Worm (Caenorhabditis elegans) whole organism, late embryonic: ENCODE results near the gene swt-3.

Source experiments
- C08G9.2 ChIP-seq: sonication (generic microtip); optimal IDR thresholded peaks from 2 replicates; lab custom pipeline; 2016; ENCODE audit warnings: mild to moderate bottlenecking, missing genetic modification characterization, moderate library complexity, missing compliant biosample characterization
- C38D4.7 ChIP-seq: fragments of 200-800 bp; sonication (Bioruptor generic); optimal IDR thresholded peaks from 2 replicates; lab custom pipeline; 2018; ENCODE audit warnings: mild to moderate bottlenecking, missing genetic modification characterization, moderate library complexity, missing compliant biosample characterization
- F13H6.1 ChIP-seq: sonication (generic microtip); optimal IDR thresholded peaks from 2 replicates; lab custom pipeline; 2016; ENCODE audit warnings: missing genetic modification characterization, missing compliant biosample characterization
- K02D7.2 ChIP-seq: sonication (generic microtip); optimal IDR thresholded peaks from 2 replicates; lab custom pipeline; 2017; ENCODE audit warnings: mild to moderate bottlenecking, missing genetic modification characterization, missing compliant biosample characterization
- T23F11.4 ChIP-seq: fragments of 200-800 bp; sonication (Bioruptor generic); optimal IDR thresholded peaks from 2 replicates; lab custom pipeline; 2018; ENCODE audit warnings: mild to moderate bottlenecking, missing genetic modification characterization, missing compliant biosample characterization
- ceh-22 ChIP-seq: sonication (generic microtip); optimal IDR thresholded peaks from 2 replicates; lab custom pipeline; 2017; ENCODE audit warnings: missing biosample characterization, missing genetic modification characterization
- ceh-34 ChIP-seq: sonication (generic microtip); optimal IDR thresholded peaks from 2 replicates; lab custom pipeline; 2016; ENCODE audit warnings: mild to moderate bottlenecking, missing genetic modification characterization, missing compliant biosample characterization
- ceh-45 ChIP-seq: fragments of 200-800 bp; sonication (Bioruptor generic); IDR thresholded peaks from 2 replicates; pipeline ENCODE4 v1.3.6; 2022; ENCODE audit warnings: missing genetic modification reagents, missing genetic modification characterization, missing compliant biosample characterization
- ceh-48 ChIP-seq: sonication (generic microtip); optimal IDR thresholded peaks from 2 replicates; lab custom pipeline; 2016; ENCODE audit warnings: missing genetic modification characterization, inconsistent platforms, missing compliant biosample characterization
- ceh-6 ChIP-seq: fragments of 200-800 bp; sonication (Bioruptor generic); optimal IDR thresholded peaks from 2 replicates; lab custom pipeline; 2018; ENCODE audit warnings: mild to moderate bottlenecking, missing genetic modification characterization, missing compliant biosample characterization
- ceh-9 ChIP-seq: sonication (generic microtip); optimal IDR thresholded peaks from 2 replicates; lab custom pipeline; 2016; ENCODE audit warnings: mild to moderate bottlenecking, missing genetic modification characterization, inconsistent platforms, missing compliant biosample characterization
- dve-1 ChIP-seq: sonication (generic microtip); optimal IDR thresholded peaks from 2 replicates; lab custom pipeline; 2017; ENCODE audit warnings: antibody characterized with exemption, mild to moderate bottlenecking, missing genetic modification characterization, missing compliant biosample characterization
- elt-2 ChIP-seq: sonication (generic microtip); optimal IDR thresholded peaks from 2 replicates; lab custom pipeline; 2016; ENCODE audit warnings: missing genetic modification reagents, missing genetic modification characterization, missing compliant biosample characterization
- ets-4 ChIP-seq: sonication (generic microtip); optimal IDR thresholded peaks from 2 replicates; lab custom pipeline; 2016; ENCODE audit warnings: missing genetic modification characterization, missing compliant biosample characterization
- eyg-1 ChIP-seq: sonication (generic microtip); optimal IDR thresholded peaks from 2 replicates; lab custom pipeline; 2016; ENCODE audit warnings: missing genotype, missing genetic modification characterization, missing compliant biosample characterization
- fax-1 ChIP-seq: sonication (generic microtip); optimal IDR thresholded peaks from 2 replicates; lab custom pipeline; 2016; ENCODE audit warnings: missing genotype, missing genetic modification characterization, missing compliant biosample characterization
- gmeb-2 ChIP-seq: sonication (generic microtip); optimal IDR thresholded peaks from 2 replicates; lab custom pipeline; 2016; ENCODE audit warnings: missing genetic modification characterization, inconsistent platforms, missing compliant biosample characterization
- hlh-13 ChIP-seq: fragments of 200-800 bp; sonication (Bioruptor generic); optimal IDR thresholded peaks from 2 replicates; lab custom pipeline; 2018; ENCODE audit warnings: mild to moderate bottlenecking, missing genetic modification characterization, missing compliant biosample characterization
- hlh-8 ChIP-seq: sonication (generic microtip); optimal IDR thresholded peaks from 2 replicates; lab custom pipeline; 2016; ENCODE audit warnings: missing genotype, missing genetic modification characterization, missing compliant biosample characterization
- lim-6 ChIP-seq: sonication (generic microtip); optimal IDR thresholded peaks from 2 replicates; lab custom pipeline; 2016; ENCODE audit warnings: missing genetic modification characterization, missing compliant biosample characterization
- lin-11 ChIP-seq: fragments of 200-800 bp; sonication (Bioruptor generic); optimal IDR thresholded peaks from 2 replicates; lab custom pipeline; 2018; ENCODE audit warnings: mild to moderate bottlenecking, missing genetic modification characterization, missing compliant biosample characterization
- mec-3 ChIP-seq: sonication (generic microtip); optimal IDR thresholded peaks from 2 replicates; lab custom pipeline; 2016; ENCODE audit warnings: borderline replicate concordance, missing genetic modification characterization, missing compliant biosample characterization
- nfya-1 ChIP-seq: sonication (generic microtip); optimal IDR thresholded peaks from 2 replicates; lab custom pipeline; 2017; ENCODE audit warnings: missing genetic modification characterization, mild to moderate bottlenecking, missing compliant biosample characterization, antibody characterized with exemption, moderate library complexity
- odd-2 ChIP-seq: sonication (generic microtip); optimal IDR thresholded peaks from 2 replicates; lab custom pipeline; 2017; ENCODE audit warnings: antibody characterized with exemption, mild to moderate bottlenecking, missing genetic modification characterization, missing compliant biosample characterization
- pag-3 ChIP-seq: sonication (generic microtip); optimal IDR thresholded peaks from 2 replicates; lab custom pipeline; 2016; ENCODE audit warnings: missing compliant biosample characterization, missing genetic modification characterization, borderline replicate concordance
- pat-9 ChIP-seq: fragments of 200-800 bp; sonication (Bioruptor generic); optimal IDR thresholded peaks from 2 replicates; lab custom pipeline; 2018; ENCODE audit warnings: mild to moderate bottlenecking, missing genetic modification characterization, moderate library complexity, missing compliant biosample characterization
- pax-1 ChIP-seq: fragments of 150-350 bp; optimal IDR thresholded peaks from 2 replicates; lab custom pipeline; 2014; ENCODE audit warnings: missing biosample characterization, missing genetic modification characterization
- pha-4 ChIP-seq: fragments of 150-350 bp; optimal IDR thresholded peaks from 2 replicates; lab custom pipeline; 2018; ENCODE audit warnings: missing biosample characterization, missing genetic modification reagents, missing genetic modification characterization
- ref-2 ChIP-seq: sonication (generic microtip); optimal IDR thresholded peaks from 2 replicates; lab custom pipeline; 2016; ENCODE audit warnings: missing genetic modification characterization, missing compliant biosample characterization
- sdc-2 ChIP-seq: sonication (generic microtip); optimal IDR thresholded peaks from 2 replicates; lab custom pipeline; 2016; ENCODE audit warnings: missing genotype, missing genetic modification characterization, missing compliant biosample characterization
- sox-4 ChIP-seq: sonication (generic microtip); optimal IDR thresholded peaks from 2 replicates; lab custom pipeline; 2017; ENCODE audit warnings: mild to moderate bottlenecking, missing genetic modification characterization, inconsistent platforms, missing compliant biosample characterization
- tbx-2 ChIP-seq: sonication (generic microtip); optimal IDR thresholded peaks from 2 replicates; lab custom pipeline; 2016; ENCODE audit warnings: missing genetic modification characterization, missing compliant biosample characterization
- ttx-3 ChIP-seq: sonication (generic microtip); optimal IDR thresholded peaks from 2 replicates; lab custom pipeline; 2016; ENCODE audit warnings: missing genetic modification reagents, missing genetic modification characterization, missing compliant biosample characterization
- unc-3 ChIP-seq, 2 experiments: fragments of 200-800 bp in 1 of 2; sonication (Bioruptor generic) in 1 of 2; sonication (generic microtip) in 1 of 2; conservative IDR thresholded peaks in 1 of 2; optimal IDR thresholded peaks in 1 of 2; 2 replicates each; pipeline versions ENCODE4 v1.3.6 to Lab custom; 2016 to 2022; ENCODE audit warnings: missing compliant biosample characterization in 2 of 2, missing genetic modification characterization in 2 of 2, missing genetic modification reagents in 1 of 2
- zip-5 ChIP-seq: sonication (generic microtip); optimal IDR thresholded peaks from 2 replicates; lab custom pipeline; 2016; ENCODE audit warnings: missing genetic modification characterization, missing compliant biosample characterization

The swt-3 gene

DNA sequence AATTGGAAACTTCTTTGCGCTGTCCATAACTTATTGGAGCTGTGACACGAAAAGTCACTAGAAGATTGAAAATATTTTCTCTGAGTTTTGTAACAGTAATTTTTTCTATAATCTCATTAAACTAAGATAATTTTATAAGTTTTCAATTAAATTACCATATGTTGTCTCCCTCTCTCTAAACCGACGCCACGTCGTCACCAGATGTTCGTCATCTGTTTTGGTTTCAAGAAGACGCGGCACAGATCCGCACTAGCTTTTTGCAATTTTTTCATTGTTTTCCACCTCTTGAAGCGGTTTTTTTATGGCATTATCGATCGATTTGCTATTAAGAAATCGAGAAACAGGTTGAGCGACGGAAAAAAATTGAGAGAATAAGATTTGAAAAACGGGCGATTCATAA lies 23.5 kb upstream of the swt-3 start:
- TF ChIP-seq hlh-8 (tag; lab: Kevin White, UChicago): peak; percentile 85
- TF ChIP-seq ttx-3 (tag; lab: Kevin White, UChicago): no peak
- TF ChIP-seq ceh-34 (tag; lab: Kevin White, UChicago): no peak
- no peak for TF ChIP-seq fax-1 (tag; lab: Kevin White, UChicago)
- no peak for TF ChIP-seq dve-1 (tag; lab: Kevin White, UChicago)

DNA sequence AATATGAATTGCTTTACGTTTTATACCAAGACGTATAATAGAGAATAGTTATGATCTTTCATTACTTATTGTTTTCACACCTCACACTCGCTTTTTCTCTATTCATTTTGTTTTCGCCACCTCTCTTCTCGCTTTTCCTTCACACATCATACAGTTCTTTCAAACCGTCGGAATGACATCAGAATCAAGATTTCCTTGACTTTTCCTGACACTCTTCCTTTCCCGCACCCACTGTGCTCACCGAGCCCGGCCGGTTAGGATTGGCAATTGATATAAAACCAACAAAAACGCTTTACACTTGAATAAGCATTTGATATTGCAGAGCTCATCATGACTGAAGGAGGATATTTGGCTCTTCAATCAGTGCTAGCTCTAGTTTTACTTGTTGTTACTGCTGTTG lies 18.9 kb upstream of the swt-3 start, which contains the start of gene zipt-2.1:
TSS of gene zipt-2.1 (plus strand) at position 301 of the 400 bp plus-strand sequence.
- no peak for TF ChIP-seq ets-4 (tag; lab: Kevin White, UChicago)
- TF ChIP-seq lin-11: no peak
- no peak for TF ChIP-seq C08G9.2 (tag; lab: Kevin White, UChicago)
- TF ChIP-seq nfya-1 (tag; lab: Kevin White, UChicago): no peak
- TF ChIP-seq gmeb-2: no peak
- TF ChIP-seq ceh-22: no peak
- TF ChIP-seq pha-4: no peak
- no peak for TF ChIP-seq sdc-2
- no peak for TF ChIP-seq eyg-1
- no peak for TF ChIP-seq ceh-9 (tag; lab: Kevin White, UChicago)
- no peak for TF ChIP-seq dve-1 (tag; lab: Kevin White, UChicago)
- no peak for TF ChIP-seq ceh-48 (tag; lab: Kevin White, UChicago)
- no peak for TF ChIP-seq K02D7.2 (tag; lab: Kevin White, UChicago)
- TF ChIP-seq ref-2 (tag; lab: Kevin White, UChicago): no peak
- no peak for TF ChIP-seq lim-6 (tag; lab: Kevin White, UChicago)
- no peak for TF ChIP-seq T23F11.4 (GFP tag; lab: Kevin White, UChicago)
- TF ChIP-seq ceh-45 (GFP tag; lab: Robert Waterston, UW): no peak

DNA sequence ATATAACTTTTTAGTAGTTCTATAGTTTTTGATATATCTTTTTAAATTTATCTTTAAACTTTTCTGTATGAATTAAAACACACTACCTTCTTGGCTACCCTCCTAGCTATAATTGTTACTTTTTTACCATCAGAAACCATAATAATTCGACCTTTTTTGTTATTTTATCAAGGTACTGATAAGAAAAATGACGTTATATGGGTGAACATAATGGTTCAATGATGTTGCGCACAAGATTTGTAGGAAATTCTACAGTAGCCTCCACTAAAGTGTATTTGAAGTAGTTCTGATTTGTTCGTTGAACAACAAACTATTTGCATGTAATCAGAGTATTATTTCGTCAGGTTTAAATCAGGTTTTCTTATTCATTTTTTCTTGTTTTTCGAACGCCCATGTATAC lies 18.1 kb upstream of the swt-3 start:
- no peak for TF ChIP-seq F13H6.1 (tag; lab: Kevin White, UChicago)
- peak; percentile 36 for TF ChIP-seq elt-2
- TF ChIP-seq ceh-6: no peak

DNA sequence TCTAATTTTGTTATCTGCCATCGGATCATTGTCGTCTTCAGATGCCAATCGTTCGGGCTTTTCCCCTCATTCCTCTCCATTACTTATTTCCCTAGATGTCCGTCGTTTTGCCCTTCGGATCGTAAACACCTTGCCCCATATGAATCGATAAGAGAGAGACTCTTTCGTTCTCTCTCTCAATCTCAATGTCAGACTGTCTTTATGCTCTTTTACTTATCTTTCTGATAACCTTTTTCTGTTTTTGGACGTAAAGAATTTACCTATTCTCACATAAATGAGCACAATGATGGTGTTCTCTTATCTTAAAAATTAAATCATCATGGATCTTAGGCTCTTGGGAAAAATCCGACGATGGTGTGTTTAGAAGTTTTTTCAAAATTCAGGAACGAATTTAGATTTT lies 16.2 kb upstream of the swt-3 start:
- TF ChIP-seq elt-2 (peak; percentile 53), ref-2 (tag; lab: Kevin White, UChicago) (no peak)

DNA sequence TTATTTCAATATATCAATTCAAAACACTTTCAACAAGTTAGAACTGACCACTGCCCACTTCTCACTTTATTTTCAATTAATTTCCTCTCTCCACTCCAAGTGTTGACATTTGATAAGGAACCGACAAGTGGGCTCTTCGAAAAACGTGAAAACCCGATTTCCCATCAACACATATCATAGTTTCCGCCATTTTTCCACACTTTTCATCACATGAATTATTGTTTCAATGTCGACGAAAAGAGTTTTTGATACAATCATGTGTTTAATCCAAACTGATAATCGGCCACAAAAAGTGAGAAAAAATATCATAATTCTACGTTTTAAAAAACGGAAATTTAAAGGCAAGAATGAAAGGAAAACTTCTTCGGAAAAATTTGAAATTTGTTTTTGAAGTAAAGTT lies 15.2 kb upstream of the swt-3 start:
- TF ChIP-seq lin-11 (no peak), mec-3 (no peak), ref-2 (tag; lab: Kevin White, UChicago) (no peak), zip-5 (tag; lab: Kevin White, UChicago) (no peak), sdc-2 (no peak), pat-9 (tag; lab: Kevin White, UChicago) (no peak), pag-3 (tag; lab: Kevin White, UChicago) (no peak), unc-3 (GFP tag; conservative IDR thresholded peaks at IDR 0.05; lab: Robert Waterston, UW) (no peak), unc-3 (tag; optimal IDR thresholded peaks at IDR 0.05; lab: Kevin White, UChicago) (no peak), pha-4 (no peak), ceh-34 (tag; lab: Kevin White, UChicago) (no peak), tbx-2 (tag; lab: Kevin White, UChicago) (no peak), gmeb-2 (no peak), pax-1 (tag; lab: Kevin White, UChicago) (no peak), hlh-13 (GFP tag; lab: Kevin White, UChicago) (no peak), sox-4 (tag; lab: Kevin White, UChicago) (no peak), lim-6 (tag; lab: Kevin White, UChicago) (no peak), odd-2 (tag; lab: Kevin White, UChicago) (no peak), C38D4.7 (GFP tag; lab: Kevin White, UChicago) (no peak), ceh-6 (no peak), hlh-8 (tag; lab: Kevin White, UChicago) (no peak)
- TF ChIP-seq, all 69 proteins: peak for 0
